Fruit fly (Drosophila melanogaster) whole organism, embryonic: ENCODE data around the gene Crtc.
A peak's percentile ranks its signal among the peaks of the same experiment; 100 is the strongest.

ENCODE experiments used
- Atf6 ChIP-seq: fragments of 200-800 bp; sonication (Bioruptor generic); IDR thresholded peaks from 2 replicates; pipeline ENCODE4 v1.3.6; 2022; ENCODE audit warnings: missing biosample characterization, missing genetic modification characterization
- CG10654 ChIP-seq: fragments of 200-800 bp; sonication (Bioruptor generic); optimal IDR thresholded peaks from 2 replicates; lab custom pipeline; 2016; ENCODE audit warnings: missing biosample characterization, missing genetic modification characterization
- CG12071 ChIP-seq: fragments of 200-800 bp; sonication (Bioruptor generic); optimal IDR thresholded peaks from 3 replicates; lab custom pipeline; 2018; ENCODE audit warnings: missing biosample characterization, mild to moderate bottlenecking, missing genetic modification characterization
- CG12155 ChIP-seq: fragments of 200-800 bp; sonication (Bioruptor generic); optimal IDR thresholded peaks from 3 replicates; lab custom pipeline; 2016; ENCODE audit warnings: missing biosample characterization, missing genetic modification characterization
- CG12744 ChIP-seq: fragments of 200-800 bp; sonication (Bioruptor generic); optimal IDR thresholded peaks from 2 replicates; lab custom pipeline; 2016; ENCODE audit warnings: missing biosample characterization, missing genetic modification characterization
- CG2120 ChIP-seq: fragments of 200-800 bp; sonication (Bioruptor generic); optimal IDR thresholded peaks from 3 replicates; lab custom pipeline; 2016; ENCODE audit warnings: missing biosample characterization, missing genetic modification characterization
- CG2712 ChIP-seq: fragments of 200-800 bp; optimal IDR thresholded peaks from 3 replicates; lab custom pipeline; 2019; ENCODE audit warnings: missing biosample characterization, mild to moderate bottlenecking, missing genetic modification characterization, moderate library complexity
- CG43689 ChIP-seq: fragments of 200-800 bp; sonication (Bioruptor generic); IDR thresholded peaks from 2 replicates; pipeline ENCODE4 v1.3.6; 2022; ENCODE audit warnings: missing biosample characterization, missing genetic modification characterization
- CG4404 ChIP-seq: fragments of 200-800 bp; sonication (Bioruptor generic); IDR thresholded peaks from 2 replicates; pipeline ENCODE4 v1.3.6; 2022; ENCODE audit warnings: missing biosample characterization, missing genetic modification characterization
- CG6654 ChIP-seq: fragments of 200-800 bp; sonication (Bioruptor generic); optimal IDR thresholded peaks from 2 replicates; lab custom pipeline; 2017; ENCODE audit warnings: missing biosample characterization, mild to moderate bottlenecking, missing genetic modification characterization
- CG7357 ChIP-seq: fragments of 200-800 bp; sonication (Bioruptor generic); IDR thresholded peaks from 3 replicates; pipeline ENCODE4 v1.3.6; 2022; ENCODE audit warnings: missing biosample characterization, missing genetic modification characterization
- CG7556 ChIP-seq: fragments of 200-800 bp; sonication (Bioruptor generic); optimal IDR thresholded peaks from 2 replicates; lab custom pipeline; 2017; ENCODE audit warnings: missing biosample characterization, mild to moderate bottlenecking, missing genetic modification characterization
- CG8290 ChIP-seq, 3 experiments: fragments of 200-800 bp; sonication (Bioruptor generic); optimal IDR thresholded peaks; 2 replicates each; lab custom pipeline; 2016 to 2019; ENCODE audit warnings: missing biosample characterization in 3 of 3, missing genetic modification characterization in 3 of 3, mild to moderate bottlenecking in 2 of 3, moderate library complexity in 1 of 3
- Dbx ChIP-seq: fragments of 200-800 bp; sonication (Bioruptor generic); IDR thresholded peaks from 3 replicates; pipeline ENCODE4 v1.3.6; 2022; ENCODE audit warnings: missing biosample characterization, missing genetic modification characterization
- Dek ChIP-seq: fragments of 200-800 bp; sonication (Bioruptor generic); optimal IDR thresholded peaks from 3 replicates; lab custom pipeline; 2019; ENCODE audit warnings: missing biosample characterization, mild to moderate bottlenecking, missing genetic modification characterization, moderate library complexity
- Dp ChIP-seq: fragments of 200-800 bp; sonication (Bioruptor generic); optimal IDR thresholded peaks from 2 replicates; lab custom pipeline; 2018; ENCODE audit warnings: missing biosample characterization, mild to moderate bottlenecking, missing genetic modification characterization, moderate library complexity
- Fer3 ChIP-seq: fragments of 200-800 bp; sonication (Bioruptor generic); optimal IDR thresholded peaks from 2 replicates; lab custom pipeline; 2018; ENCODE audit warnings: missing biosample characterization, mild to moderate bottlenecking, missing genetic modification characterization, moderate library complexity
- MTF-1 ChIP-seq: fragments of 200-800 bp; sonication (Bioruptor generic); optimal IDR thresholded peaks from 2 replicates; lab custom pipeline; 2018; ENCODE audit warnings: missing biosample characterization, mild to moderate bottlenecking, missing genetic modification characterization, borderline replicate concordance
- NC2β ChIP-seq: fragments of 200-800 bp; sonication (Bioruptor generic); optimal IDR thresholded peaks from 2 replicates; lab custom pipeline; 2016; ENCODE audit warnings: missing biosample characterization, missing genetic modification characterization
- Nf-YA ChIP-seq: fragments of 200-800 bp; sonication (Bioruptor generic); IDR thresholded peaks from 2 replicates; pipeline ENCODE4 v1.3.6; 2022; ENCODE audit warnings: missing biosample characterization, missing genetic modification characterization
- NfI ChIP-seq: fragments of 200-800 bp; sonication (Bioruptor generic); optimal IDR thresholded peaks from 3 replicates; lab custom pipeline; 2018; ENCODE audit warnings: missing biosample characterization, mild to moderate bottlenecking, missing genetic modification characterization, moderate library complexity
- PHDP ChIP-seq: fragments of 200-800 bp; sonication (Bioruptor generic); optimal IDR thresholded peaks from 3 replicates; lab custom pipeline; 2018; ENCODE audit warnings: missing biosample characterization, mild to moderate bottlenecking, missing genetic modification characterization, moderate library complexity
- Trl ChIP-seq, 3 experiments: fragments of >200 bp in 2 of 3; fragments of 200-800 bp in 1 of 3; sonication (Bioruptor generic) in 1 of 3; optimal IDR thresholded peaks; 2 replicates in 1 of 3; 3 replicates in 2 of 3; lab custom pipeline; 2016 to 2017; ENCODE audit warnings: missing biosample characterization in 1 of 3, missing genetic modification characterization in 1 of 3
- Xrp1 ChIP-seq: fragments of 200-800 bp; sonication (Bioruptor generic); IDR thresholded peaks from 2 replicates; pipeline ENCODE4 v1.3.6; 2022; ENCODE audit warnings: missing biosample characterization, missing genetic modification characterization
- aop ChIP-seq: fragments of 200-800 bp; sonication (Bioruptor generic); IDR thresholded peaks from 2 replicates; pipeline ENCODE4 v1.3.6; 2022; ENCODE audit warnings: missing biosample characterization, missing genetic modification characterization
- ci ChIP-seq: fragments of 200-800 bp; sonication (Bioruptor generic); IDR thresholded peaks from 3 replicates; pipeline ENCODE4 v1.3.6; 2022; ENCODE audit warnings: missing biosample characterization, missing genetic modification characterization
- crc ChIP-seq: fragments of 200-800 bp; sonication (Bioruptor generic); optimal IDR thresholded peaks from 2 replicates; lab custom pipeline; 2016; ENCODE audit warnings: missing biosample characterization, missing genetic modification characterization
- croc ChIP-seq: fragments of 200-800 bp; sonication (Bioruptor generic); conservative IDR thresholded peaks from 3 replicates; pipeline ENCODE4 v1.3.6; 2022; ENCODE audit warnings: missing biosample characterization, missing genetic modification characterization
- dmrt11E ChIP-seq: fragments of 200-800 bp; sonication (Bioruptor generic); optimal IDR thresholded peaks from 3 replicates; lab custom pipeline; 2018; ENCODE audit warnings: missing biosample characterization, mild to moderate bottlenecking, missing genetic modification characterization, moderate library complexity
- emc ChIP-seq: fragments of 200-800 bp; sonication (Bioruptor generic); optimal IDR thresholded peaks from 2 replicates; lab custom pipeline; 2016; ENCODE audit warnings: missing biosample characterization, missing genetic modification characterization
- en ChIP-seq: fragments of 200-800 bp; sonication (Bioruptor generic); optimal IDR thresholded peaks from 2 replicates; lab custom pipeline; 2016; ENCODE audit warnings: missing biosample characterization, missing genetic modification characterization
- esg ChIP-seq: fragments of 200-800 bp; sonication (Bioruptor generic); conservative IDR thresholded peaks from 2 replicates; pipeline ENCODE4 v1.3.6; 2022; ENCODE audit warnings: missing biosample characterization, missing genetic modification characterization
- gcm ChIP-seq: fragments of 200-800 bp; sonication (Bioruptor generic); optimal IDR thresholded peaks from 2 replicates; lab custom pipeline; 2019; ENCODE audit warnings: missing biosample characterization, mild to moderate bottlenecking, missing genetic modification characterization, moderate library complexity
- hb ChIP-seq: fragments of 200-800 bp; sonication (Bioruptor generic); IDR thresholded peaks from 3 replicates; pipeline ENCODE4 v1.3.6; 2022; ENCODE audit warnings: missing biosample characterization, missing genetic modification characterization; ENCODE audit not compliant: partially characterized antibody
- hbn ChIP-seq: fragments of 200-800 bp; sonication (Bioruptor generic); IDR thresholded peaks from 2 replicates; pipeline ENCODE4 v1.3.6; 2022; ENCODE audit warnings: missing biosample characterization, missing genetic modification characterization; ENCODE audit not compliant: partially characterized antibody
- jumu ChIP-seq: fragments of 200-800 bp; sonication (Bioruptor generic); optimal IDR thresholded peaks from 3 replicates; lab custom pipeline; 2016; ENCODE audit warnings: missing biosample characterization, missing genetic modification characterization
- lab ChIP-seq: fragments of 200-800 bp; sonication (Bioruptor generic); optimal IDR thresholded peaks from 3 replicates; lab custom pipeline; 2017; ENCODE audit warnings: missing biosample characterization, missing genetic modification characterization, mild to moderate bottlenecking, moderate library complexity, missing genetic modification reagents
- lmd ChIP-seq: fragments of 200-800 bp; sonication (Bioruptor generic); IDR thresholded peaks from 2 replicates; pipeline ENCODE4 v1.3.6; 2022; ENCODE audit warnings: missing biosample characterization, missing genetic modification characterization
- mld ChIP-seq: fragments of 200-800 bp; sonication (Bioruptor generic); IDR thresholded peaks from 3 replicates; pipeline ENCODE4 v1.3.6; 2022; ENCODE audit warnings: missing biosample characterization, missing genetic modification characterization; ENCODE audit not compliant: partially characterized antibody
- otp ChIP-seq: fragments of 200-800 bp; sonication (Bioruptor generic); IDR thresholded peaks from 3 replicates; pipeline ENCODE4, ENCODE4 v1.3.6; 2022; ENCODE audit warnings: missing biosample characterization, missing genetic modification characterization
- pho ChIP-seq: fragments of 200-800 bp; sonication (Bioruptor generic); optimal IDR thresholded peaks from 2 replicates; lab custom pipeline; 2016; ENCODE audit warnings: missing biosample characterization, missing genetic modification characterization
- rib ChIP-seq: fragments of 200-800 bp; sonication (Bioruptor generic); IDR thresholded peaks from 2 replicates; pipeline ENCODE4 v1.3.6; 2022; ENCODE audit warnings: missing biosample characterization, missing genetic modification characterization
- schlank ChIP-seq: fragments of 200-800 bp; sonication (Bioruptor generic); optimal IDR thresholded peaks from 2 replicates; lab custom pipeline; 2018; ENCODE audit warnings: missing biosample characterization, mild to moderate bottlenecking, missing genetic modification characterization
- slbo ChIP-seq: fragments of 200-800 bp; sonication (Bioruptor generic); IDR thresholded peaks from 2 replicates; pipeline ENCODE4 v1.3.6; 2022; ENCODE audit warnings: missing biosample characterization, missing genetic modification characterization
- tio ChIP-seq: fragments of 200-800 bp; sonication (Bioruptor generic); optimal IDR thresholded peaks from 2 replicates; lab custom pipeline; 2017; ENCODE audit warnings: missing biosample characterization, missing genetic modification characterization, inconsistent platforms
- tna ChIP-seq: fragments of 200-800 bp; sonication (Bioruptor generic); IDR thresholded peaks from 2 replicates; pipeline ENCODE4 v1.3.6; 2022; ENCODE audit warnings: missing biosample characterization, missing genetic modification characterization; ENCODE audit not compliant: partially characterized antibody
- ttk ChIP-seq: fragments of 200-800 bp; sonication (Bioruptor generic); IDR thresholded peaks from 2 replicates; pipeline ENCODE4 v2.1.2; 2022; ENCODE audit warnings: missing biosample characterization, missing genetic modification characterization
- wdn ChIP-seq: fragments of 200-800 bp; sonication (Bioruptor generic); IDR thresholded peaks from 2 replicates; pipeline ENCODE4 v1.3.6; 2022; ENCODE audit warnings: missing biosample characterization, missing genetic modification characterization
- zfh1 ChIP-seq: fragments of 200-800 bp; sonication (Bioruptor generic); IDR thresholded peaks from 3 replicates; pipeline ENCODE4 v1.3.6; 2022; ENCODE audit warnings: missing biosample characterization, missing genetic modification characterization
- zfh2 ChIP-seq: fragments of 200-800 bp; sonication (Bioruptor generic); optimal IDR thresholded peaks from 2 replicates; lab custom pipeline; 2016; ENCODE audit warnings: missing biosample characterization, missing genetic modification characterization

Gene Crtc

dm6 chr3L:17619209-17619705 lies 49.8 kb downstream of the Crtc start, which contains the start of gene Eip74EF (continued):
- TF ChIP-seq jumu (GFP tag; lab: Kevin White, UChicago) (no peak), slbo (GFP tag; lab: Robert Waterston, UW) (no peak), CG2712 (tag; lab: Kevin White, UChicago) (peak; percentile 3), otp (no peak; the same call in 2 of the 3 replicates), zfh2 (GFP tag; lab: Kevin White, UChicago) (no peak), wdn (GFP tag; lab: Robert Waterston, UW) (no peak), mld (GFP tag; lab: Robert Waterston, UW) (no peak), en (GFP tag; lab: Kevin White, UChicago) (no peak), esg (GFP tag; lab: Robert Waterston, UW) (no peak), PHDP (tag; lab: Kevin White, UChicago) (no peak), CG8290 (GFP tag; optimal IDR thresholded peaks at IDR 0.05; lab: Kevin White, UChicago) (no peak), CG8290 (tag; optimal IDR thresholded peaks at IDR 0.05; lab: Kevin White, UChicago) (no peak), pho (GFP tag; lab: Kevin White, UChicago) (no peak), hbn (peak; percentile 25; the same call in 1 of the 2 replicates), Xrp1 (GFP tag; lab: Robert Waterston, UW) (peak; percentile 35; the same call in 1 of the 2 replicates), lab (GFP tag; lab: Kevin White, UChicago) (no peak), CG12744 (GFP tag; lab: Kevin White, UChicago) (no peak), CG7357 (GFP tag; lab: Robert Waterston, UW) (no peak), NfI (no peak), dmrt11E (tag; lab: Kevin White, UChicago) (no peak), Atf6 (GFP tag; lab: Robert Waterston, UW) (no peak), MTF-1 (GFP tag; lab: Kevin White, UChicago) (no peak), CG12071 (no peak), CG6654 (GFP tag; lab: Kevin White, UChicago) (no peak), CG12155 (GFP tag; lab: Kevin White, UChicago) (no peak), CG7556 (no peak), emc (GFP tag; lab: Kevin White, UChicago) (no peak), ci (peak; percentile 63), Dbx (0 out of 3 replicates have a peak, but pooled peaks have one; percentile 29), NC2β (no peak), tna (GFP tag; lab: Robert Waterston, UW) (no peak), CG43689 (GFP tag; lab: Robert Waterston, UW) (no peak), CG4404 (GFP tag; lab: Robert Waterston, UW) (no peak), crc (GFP tag; lab: Kevin White, UChicago) (no peak), ttk (GFP tag; lab: Robert Waterston, UW) (no peak), CG10654 (GFP tag; lab: Kevin White, UChicago) (no peak), aop (GFP tag; lab: Robert Waterston, UW) (no peak), lmd (no peak), zfh1 (peak; percentile 43; the same call in 1 of the 3 replicates), schlank (tag; lab: Kevin White, UChicago) (no peak), Trl (optimal IDR thresholded peaks at IDR 0.05; lab: Kevin White, UChicago) (peak; percentile 80), Trl (GFP tag; optimal IDR thresholded peaks at IDR 0.05; lab: Kevin White, UChicago) (no peak), Dek (tag; lab: Kevin White, UChicago) (no peak), gcm (GFP tag; lab: Kevin White, UChicago) (no peak), Nf-YA (no peak), rib (GFP tag; lab: Robert Waterston, UW) (peak; percentile 62; the same call in 1 of the 2 replicates), Fer3 (tag; lab: Kevin White, UChicago) (no peak), CG2120 (GFP tag; lab: Kevin White, UChicago) (no peak), tio (no peak), hb (GFP tag; lab: Robert Waterston, UW) (no peak), croc (GFP tag; lab: Robert Waterston, UW) (0 out of 3 replicates have a peak, but pooled peaks have one; percentile 16), Dp (GFP tag; lab: Kevin White, UChicago) (no peak)
